Fruit fly (Drosophila melanogaster): ENCODE measurements around the gene ro.

ro gene

DNA sequence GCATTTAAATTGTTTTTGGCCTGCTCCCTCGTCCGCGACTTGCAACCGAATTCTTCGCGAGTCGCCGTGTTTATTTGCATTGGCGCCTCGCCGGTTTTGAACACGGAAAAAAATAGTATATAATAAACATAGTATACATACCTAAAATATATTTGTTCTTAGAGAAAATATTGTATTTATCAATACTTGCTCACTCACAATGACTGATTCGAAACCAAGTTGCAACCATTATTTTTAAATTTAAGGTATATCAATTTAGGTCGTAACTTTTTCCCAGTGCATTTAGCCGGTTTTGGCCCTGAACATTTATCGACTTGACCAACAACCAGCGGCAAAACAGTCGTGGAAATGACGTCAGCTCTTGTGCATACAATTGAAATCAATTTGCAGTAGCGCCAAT lies 47.5 kb upstream of the ro start (continued):
- peak; percentile 42 for TF ChIP-seq CG6813 (GFP tag; optimal IDR thresholded peaks at IDR 0.05)
- no peak for TF ChIP-seq cwo (GFP tag; optimal IDR thresholded peaks at IDR 0.05)
- TF ChIP-seq CG1792 (GFP tag; optimal IDR thresholded peaks at IDR 0.05), result no peak
- peak; percentile 71 for TF ChIP-seq CG17385 (GFP tag; optimal IDR thresholded peaks at IDR 0.05)
- TF ChIP-seq CG1603 (tag; optimal IDR thresholded peaks at IDR 0.05), result peak; percentile 59
- TF ChIP-seq tll (GFP tag; optimal IDR thresholded peaks at IDR 0.05), result no peak
- TF ChIP-seq bigmax (GFP tag; optimal IDR thresholded peaks at IDR 0.05), result no peak
- TF ChIP-seq grau (tag; optimal IDR thresholded peaks at IDR 0.05), result peak; percentile 73
- TF ChIP-seq CG4854 (GFP tag; optimal IDR thresholded peaks at IDR 0.05), result no peak
- TF ChIP-seq CG8359 (GFP tag; optimal IDR thresholded peaks at IDR 0.05; ENCODE audit: borderline replicate concordance), result peak; percentile 5
- TF ChIP-seq peb (GFP tag; IDR thresholded peaks at IDR 0.05), result no peak
- TF ChIP-seq pan (optimal IDR thresholded peaks at IDR 0.05), result no peak
- TF ChIP-seq pan (GFP tag; optimal IDR thresholded peaks at IDR 0.05 in 1 of 2, IDR thresholded peaks at IDR 0.05 in 1 of 2), result peak in 1 of 2 experiments; percentile 63
- TF ChIP-seq Lpt (GFP tag; optimal IDR thresholded peaks at IDR 0.05), result no peak
- peak; percentile 1 for TF ChIP-seq CG9727 (GFP tag; optimal IDR thresholded peaks at IDR 0.05)
- TF ChIP-seq Nf-YA (GFP tag; IDR thresholded peaks at IDR 0.05), result no peak
- no peak for TF ChIP-seq danr (GFP tag; IDR thresholded peaks at IDR 0.05)
- no peak for TF ChIP-seq Nf-YC (tag; optimal IDR thresholded peaks at IDR 0.05)
- no peak for TF ChIP-seq gfzf (GFP tag; optimal IDR thresholded peaks at IDR 0.05)
- peak; percentile 32 for TF ChIP-seq Meics (GFP tag; optimal IDR thresholded peaks at IDR 0.05)
- TF ChIP-seq maf-S (GFP tag; optimal IDR thresholded peaks at IDR 0.05), result no peak
- TF ChIP-seq corto (GFP tag; optimal IDR thresholded peaks at IDR 0.05), result peak; percentile 86
- no peak for TF ChIP-seq pb (GFP tag; optimal IDR thresholded peaks at IDR 0.05)
- TF ChIP-seq phol (tag; optimal IDR thresholded peaks at IDR 0.05), result peak; percentile 55
- no peak for TF ChIP-seq twi (tag; optimal IDR thresholded peaks at IDR 0.05)
- peak; percentile 53 for TF ChIP-seq nmo (GFP tag; optimal IDR thresholded peaks at IDR 0.05)
- no peak for TF ChIP-seq Aef1 (GFP tag; IDR thresholded peaks at IDR 0.05)
- no peak for TF ChIP-seq CG4360 (GFP tag; IDR thresholded peaks at IDR 0.05)
- TF ChIP-seq chif (GFP tag; optimal IDR thresholded peaks at IDR 0.05), result peak in 1 of 2 experiments; percentile 9
- TF ChIP-seq CG11560 (tag; IDR thresholded peaks at IDR 0.05), result no peak
- TF ChIP-seq Fer3 (tag; optimal IDR thresholded peaks at IDR 0.05), result peak; percentile 40
- peak; percentile 37; the same call in 1 of the 3 replicates for TF ChIP-seq B-H1 (GFP tag; IDR thresholded peaks at IDR 0.05)
- peak; percentile 32 for TF ChIP-seq CG3281 (GFP tag; optimal IDR thresholded peaks at IDR 0.05)
- no peak for TF ChIP-seq sens-2 (GFP tag; IDR thresholded peaks at IDR 0.05)
- no peak for TF ChIP-seq insv (GFP tag; optimal IDR thresholded peaks at IDR 0.05)
- TF ChIP-seq CG2202 (tag; optimal IDR thresholded peaks at IDR 0.05), result no peak
- TF ChIP-seq pnt (GFP tag; optimal IDR thresholded peaks at IDR 0.05), result no peak
- no peak for TF ChIP-seq scrt (GFP tag; optimal IDR thresholded peaks at IDR 0.05)
- no peak for TF ChIP-seq zfh2 (GFP tag; optimal IDR thresholded peaks at IDR 0.05)
- TF ChIP-seq fru (optimal IDR thresholded peaks at IDR 0.05), result no peak
- no peak for TF ChIP-seq gro (GFP tag; optimal IDR thresholded peaks at IDR 0.05)
- TF ChIP-seq sr (GFP tag; IDR thresholded peaks at IDR 0.05), result no peak
- no peak for TF ChIP-seq CG15696 (tag; optimal IDR thresholded peaks at IDR 0.05)
- TF ChIP-seq CG17359 (tag; optimal IDR thresholded peaks at IDR 0.05), result peak; percentile 62
- no peak for TF ChIP-seq vnd (GFP tag; IDR thresholded peaks at IDR 0.05; ENCODE audit: partially characterized antibody)
- no peak for TF ChIP-seq CG3065 (GFP tag; optimal IDR thresholded peaks at IDR 0.05)
- TF ChIP-seq Atf-2 (GFP tag; optimal IDR thresholded peaks at IDR 0.05), result no peak
- no peak for TF ChIP-seq ftz-f1 (GFP tag; optimal IDR thresholded peaks at IDR 0.05)
- TF ChIP-seq toy (GFP tag; IDR thresholded peaks at IDR 0.05), result no peak
- no peak for TF ChIP-seq CG16863 (GFP tag; optimal IDR thresholded peaks at IDR 0.05)
- peak; percentile 49; the same call in 1 of the 2 replicates for TF ChIP-seq ara (GFP tag; IDR thresholded peaks at IDR 0.05)
- peak; percentile 29; the same call in 1 of the 3 replicates for TF ChIP-seq dysf (GFP tag; IDR thresholded peaks at IDR 0.05)

Data from whole organism, embryonic.